Worm (Caenorhabditis elegans): ENCODE measurements around the gene Y57G11B.8.
A peak's percentile ranks its signal among the peaks of the same experiment; 100 is the strongest.

The Y57G11B.8 gene

ce11 chrIV:14610942-14611724 is 32.6 kb upstream of the Y57G11B.8 start:
- TF ChIP-seq ceh-82 (tag; optimal IDR thresholded peaks at IDR 0.05) = no peak
- TF ChIP-seq R02D3.7 (tag; optimal IDR thresholded peaks at IDR 0.05) = no peak
- peak; percentile 97 for TF ChIP-seq sma-9 (GFP tag; optimal IDR thresholded peaks at IDR 0.05)
- TF ChIP-seq sma-9 (tag; optimal IDR thresholded peaks at IDR 0.05) = peak; percentile 26
- no peak for TF ChIP-seq aly-2 (tag; optimal IDR thresholded peaks at IDR 0.05)
- no peak for TF ChIP-seq zag-1 (tag; optimal IDR thresholded peaks at IDR 0.05)
- no peak for TF ChIP-seq unc-62 (GFP tag; optimal IDR thresholded peaks at IDR 0.05)
- TF ChIP-seq ama-1 (optimal IDR thresholded peaks at IDR 0.05) = no peak
- TF ChIP-seq snpc-4 (tag; optimal IDR thresholded peaks at IDR 0.05) = no peak
- TF ChIP-seq lin-13 (GFP tag; optimal IDR thresholded peaks at IDR 0.05) = peak; percentile 46
- TF ChIP-seq lin-11 (tag; optimal IDR thresholded peaks at IDR 0.05) = no peak
- peak in 1 of 2 experiments; percentile 7 for TF ChIP-seq mdl-1 (tag; optimal IDR thresholded peaks at IDR 0.05)
- peak in 1 of 2 experiments; percentile 58 for TF ChIP-seq lsy-2 (tag; optimal IDR thresholded peaks at IDR 0.05)
- no peak for TF ChIP-seq dmd-4 (tag; optimal IDR thresholded peaks at IDR 0.05)
- no peak for TF ChIP-seq skn-1 (tag; optimal IDR thresholded peaks at IDR 0.05)
- TF ChIP-seq nhr-12 (tag; optimal IDR thresholded peaks at IDR 0.05) = no peak
- TF ChIP-seq C34F6.9 (tag; optimal IDR thresholded peaks at IDR 0.05) = peak; percentile 27
- peak; percentile 54 for TF ChIP-seq fos-1 (tag; optimal IDR thresholded peaks at IDR 0.05)
- TF ChIP-seq alr-1 (tag; optimal IDR thresholded peaks at IDR 0.05) = no peak
- TF ChIP-seq ztf-4 (tag; optimal IDR thresholded peaks at IDR 0.05) = no peak
- peak; percentile 84 for TF ChIP-seq F13H6.1 (tag; optimal IDR thresholded peaks at IDR 0.05)
- no peak for TF ChIP-seq unc-39 (tag; optimal IDR thresholded peaks at IDR 0.05)
- peak; percentile 86 for TF ChIP-seq blmp-1 (tag; optimal IDR thresholded peaks at IDR 0.05; ENCODE audit: insufficient read depth)
- peak; percentile 63 for TF ChIP-seq egl-27 (tag; optimal IDR thresholded peaks at IDR 0.05)
- peak; percentile 31 for TF ChIP-seq gmeb-1 (tag; optimal IDR thresholded peaks at IDR 0.05)
- peak; percentile 34 for TF ChIP-seq crh-2 (tag; optimal IDR thresholded peaks at IDR 0.05)
- TF ChIP-seq ztf-11 (tag; optimal IDR thresholded peaks at IDR 0.05) = no peak
- TF ChIP-seq mab-5 (tag; optimal IDR thresholded peaks at IDR 0.05) = no peak
- peak; percentile 83 for TF ChIP-seq nhr-25 (tag; optimal IDR thresholded peaks at IDR 0.05)
- no peak for TF ChIP-seq unc-55 (GFP tag; optimal IDR thresholded peaks at IDR 0.05)
- peak; percentile 13 for TF ChIP-seq nhr-6 (tag; optimal IDR thresholded peaks at IDR 0.05)
- TF ChIP-seq peb-1 (tag; optimal IDR thresholded peaks at IDR 0.05) = peak; percentile 36
- no peak for TF ChIP-seq elt-3 (tag; optimal IDR thresholded peaks at IDR 0.05)
- TF ChIP-seq ceh-16 (tag; optimal IDR thresholded peaks at IDR 0.05) = peak; percentile 49
- TF ChIP-seq sem-4 (tag; optimal IDR thresholded peaks at IDR 0.05) = peak; percentile 32
- TF ChIP-seq nhr-11 (tag; optimal IDR thresholded peaks at IDR 0.05) = peak; percentile 45
- peak; percentile 91 for TF ChIP-seq nhr-129 (tag; optimal IDR thresholded peaks at IDR 0.05)
- peak; percentile 86 for TF ChIP-seq nhr-21 (tag; optimal IDR thresholded peaks at IDR 0.05)
- no peak for TF ChIP-seq lin-39 (tag; optimal IDR thresholded peaks at IDR 0.05)
- no peak for TF ChIP-seq nhr-10 (tag; optimal IDR thresholded peaks at IDR 0.05)
- TF ChIP-seq sma-3 (GFP tag; optimal IDR thresholded peaks at IDR 0.05) = peak; percentile 64
- no peak for TF ChIP-seq Y55F3AM.14 (GFP tag; optimal IDR thresholded peaks at IDR 0.05)

- TF ChIP-seq ZK546.5 (tag; optimal IDR thresholded peaks at IDR 0.05) (no peak), zag-1 (tag; optimal IDR thresholded peaks at IDR 0.05) (no peak), sma-9 (GFP tag; optimal IDR thresholded peaks at IDR 0.05) (peak; percentile 84), sma-9 (tag; optimal IDR thresholded peaks at IDR 0.05) (no peak), crh-2 (tag; optimal IDR thresholded peaks at IDR 0.05) (peak; percentile 53), ceh-82 (tag; optimal IDR thresholded peaks at IDR 0.05) (no peak), fos-1 (tag; optimal IDR thresholded peaks at IDR 0.05) (peak; percentile 74), unc-62 (GFP tag; optimal IDR thresholded peaks at IDR 0.05) (no peak), alr-1 (tag; optimal IDR thresholded peaks at IDR 0.05) (no peak), elt-3 (tag; optimal IDR thresholded peaks at IDR 0.05) (no peak), nhr-25 (tag; optimal IDR thresholded peaks at IDR 0.05) (peak; percentile 14), lin-39 (tag; optimal IDR thresholded peaks at IDR 0.05) (no peak), nhr-237 (tag; optimal IDR thresholded peaks at IDR 0.05) (no peak), lin-13 (GFP tag; optimal IDR thresholded peaks at IDR 0.05) (no peak), mbf-1 (tag; optimal IDR thresholded peaks at IDR 0.05) (no peak), peb-1 (tag; optimal IDR thresholded peaks at IDR 0.05) (no peak), C34F6.9 (tag; optimal IDR thresholded peaks at IDR 0.05) (no peak), nhr-129 (tag; optimal IDR thresholded peaks at IDR 0.05) (peak; percentile 75), lin-11 (tag; optimal IDR thresholded peaks at IDR 0.05) (no peak), lsy-2 (tag; optimal IDR thresholded peaks at IDR 0.05) (peak in 1 of 2 experiments; percentile 38), skn-1 (tag; optimal IDR thresholded peaks at IDR 0.05) (no peak), Y55F3AM.14 (GFP tag; optimal IDR thresholded peaks at IDR 0.05) (no peak), nhr-23 (tag; optimal IDR thresholded peaks at IDR 0.05) (no peak), unc-39 (tag; optimal IDR thresholded peaks at IDR 0.05) (no peak), mab-5 (tag; optimal IDR thresholded peaks at IDR 0.05) (no peak), R02D3.7 (tag; optimal IDR thresholded peaks at IDR 0.05) (no peak), blmp-1 (tag; optimal IDR thresholded peaks at IDR 0.05; ENCODE audit: insufficient read depth) (no peak), egl-27 (tag; optimal IDR thresholded peaks at IDR 0.05) (no peak), nhr-11 (tag; optimal IDR thresholded peaks at IDR 0.05) (no peak), F13H6.1 (tag; optimal IDR thresholded peaks at IDR 0.05) (peak; percentile 31), ztf-1 (GFP tag; conservative IDR thresholded peaks at IDR 0.05) (no peak), aly-2 (tag; optimal IDR thresholded peaks at IDR 0.05) (no peak), unc-55 (GFP tag; optimal IDR thresholded peaks at IDR 0.05) (no peak), sem-4 (tag; optimal IDR thresholded peaks at IDR 0.05) (no peak), nhr-21 (tag; optimal IDR thresholded peaks at IDR 0.05) (no peak), nhr-6 (tag; optimal IDR thresholded peaks at IDR 0.05) (no peak), nhr-10 (tag; optimal IDR thresholded peaks at IDR 0.05) (no peak)
These were observed 31.3 kb upstream of the Y57G11B.8 start for ce11 chrIV:14609774-14610173.

Data from whole organism, L2 larva.